Fruit fly (Drosophila melanogaster): ENCODE data around the gene AdipoR.
A peak's percentile ranks its signal among the peaks of the same experiment; 100 is the strongest.

Gene AdipoR

DNA sequence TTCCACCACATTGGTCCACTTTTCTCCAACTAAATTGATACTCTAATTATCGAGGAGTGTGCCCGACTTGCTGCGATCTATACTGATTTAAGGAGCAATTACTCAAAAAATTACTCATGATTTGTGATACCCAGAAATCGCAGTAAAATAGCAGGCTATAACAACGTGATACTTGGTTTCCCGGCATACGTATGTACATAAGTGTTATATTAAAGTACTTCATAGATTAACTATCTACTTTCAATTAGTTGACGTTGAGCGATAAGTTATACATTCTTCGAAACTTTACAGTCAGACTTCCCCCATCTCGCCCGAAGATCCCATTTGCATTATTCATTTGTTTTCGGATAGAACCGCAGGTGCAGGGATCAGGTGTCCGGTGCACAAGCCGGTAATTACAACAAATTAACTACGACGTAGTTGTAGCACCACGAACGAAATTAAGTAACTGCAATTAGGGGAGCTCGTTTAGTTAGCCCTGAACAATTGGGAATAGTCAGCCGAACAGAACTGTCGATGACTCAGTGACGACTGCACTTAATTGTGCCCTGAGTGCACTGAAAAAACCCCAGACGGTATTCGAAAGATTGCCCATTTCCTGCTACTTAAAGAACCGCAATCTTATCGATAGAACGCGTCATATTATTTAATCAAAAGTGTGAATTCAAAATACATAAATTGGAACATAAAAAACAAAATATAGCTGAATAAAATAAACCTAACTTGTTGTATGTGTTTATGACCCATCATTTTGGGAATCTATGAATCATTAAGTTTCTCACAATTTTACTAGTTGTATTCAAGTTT lies 21.9 kb downstream of the AdipoR start (continued):
- no peak for TF ChIP-seq sob (GFP tag; IDR thresholded peaks at IDR 0.05)
- no peak for TF ChIP-seq ac (GFP tag; optimal IDR thresholded peaks at IDR 0.05)
- no peak for TF ChIP-seq insv (GFP tag; optimal IDR thresholded peaks at IDR 0.05)
- TF ChIP-seq CG10321 (GFP tag; IDR thresholded peaks at IDR 0.05), result no peak
- TF ChIP-seq zfh2 (GFP tag; optimal IDR thresholded peaks at IDR 0.05), result no peak
- no peak for TF ChIP-seq ap (GFP tag; IDR thresholded peaks at IDR 0.05)
- no peak for TF ChIP-seq CG7372 (GFP tag; IDR thresholded peaks at IDR 0.05)
- no peak for TF ChIP-seq al (GFP tag; IDR thresholded peaks at IDR 0.05)
- TF ChIP-seq gcm (GFP tag; optimal IDR thresholded peaks at IDR 0.05), result no peak
- no peak for TF ChIP-seq CG15601 (tag; optimal IDR thresholded peaks at IDR 0.05)
- no peak for TF ChIP-seq Stat92E (GFP tag; optimal IDR thresholded peaks at IDR 0.05)
- no peak for TF ChIP-seq CG18011 (GFP tag; optimal IDR thresholded peaks at IDR 0.05)
- TF ChIP-seq so (GFP tag; IDR thresholded peaks at IDR 0.05), result no peak
- TF ChIP-seq jumu (GFP tag; optimal IDR thresholded peaks at IDR 0.05), result no peak
- peak; percentile 11 for TF ChIP-seq CG6854 (GFP tag; optimal IDR thresholded peaks at IDR 0.05)
- peak; percentile 16; the same call in 1 of the 2 replicates for TF ChIP-seq sisA (GFP tag; IDR thresholded peaks at IDR 0.05)
- no peak for TF ChIP-seq CG1792 (GFP tag; optimal IDR thresholded peaks at IDR 0.05)
- no peak for TF ChIP-seq tin (GFP tag; optimal IDR thresholded peaks at IDR 0.05)
- no peak for TF ChIP-seq wek (GFP tag; optimal IDR thresholded peaks at IDR 0.05)
- no peak for TF ChIP-seq z (GFP tag; IDR thresholded peaks at IDR 0.05)
- TF ChIP-seq ato (GFP tag; IDR thresholded peaks at IDR 0.05; ENCODE audit: partially characterized antibody), result no peak
- no peak for TF ChIP-seq fru (optimal IDR thresholded peaks at IDR 0.05)
- TF ChIP-seq Sox102F (GFP tag; optimal IDR thresholded peaks at IDR 0.05), result no peak
- TF ChIP-seq fu2 (GFP tag; optimal IDR thresholded peaks at IDR 0.05), result no peak
- TF ChIP-seq dpn (GFP tag; optimal IDR thresholded peaks at IDR 0.05), result no peak
- no peak for TF ChIP-seq danr (GFP tag; IDR thresholded peaks at IDR 0.05)
- no peak for TF ChIP-seq nmo (GFP tag; optimal IDR thresholded peaks at IDR 0.05)
- no peak for TF ChIP-seq CG11456 (GFP tag; IDR thresholded peaks at IDR 0.05)
- TF ChIP-seq Hey (tag; optimal IDR thresholded peaks at IDR 0.05), result peak; percentile 56
- no peak for TF ChIP-seq HmgZ (tag; optimal IDR thresholded peaks at IDR 0.05)
- peak in 1 of 2 experiments; percentile 25 for TF ChIP-seq bsh (GFP tag; optimal IDR thresholded peaks at IDR 0.05)
- TF ChIP-seq Hr78 (GFP tag; optimal IDR thresholded peaks at IDR 0.05), result no peak
- 0 out of 4 replicates have a peak, but pooled peaks have one; percentile 15 for TF ChIP-seq chinmo (GFP tag; IDR thresholded peaks at IDR 0.05; ENCODE audit: partially characterized antibody)
- TF ChIP-seq CG17829 (tag; optimal IDR thresholded peaks at IDR 0.05), result no peak
- no peak for TF ChIP-seq kah (GFP tag; optimal IDR thresholded peaks at IDR 0.05)
- TF ChIP-seq onecut (GFP tag; IDR thresholded peaks at IDR 0.05), result no peak

DNA sequence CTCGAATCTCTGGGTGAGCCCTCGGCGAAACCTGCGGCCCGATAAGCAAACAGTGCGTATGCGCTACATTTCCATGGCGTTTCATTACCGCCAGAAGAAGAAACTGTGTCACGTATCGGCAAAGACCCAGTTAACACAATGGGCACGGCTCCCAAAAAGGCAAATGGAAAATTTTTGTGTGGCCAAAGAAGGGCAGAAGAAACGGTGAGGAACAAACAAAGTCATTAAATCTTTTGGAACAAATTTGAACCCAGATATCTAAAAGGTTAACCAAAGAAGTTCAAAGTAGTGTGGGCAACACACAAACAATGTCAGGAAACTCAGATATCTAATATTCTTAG lies 22.6 kb downstream of the AdipoR start:
- no peak for TF ChIP-seq cg (GFP tag; optimal IDR thresholded peaks at IDR 0.05)
- no peak for TF ChIP-seq Gsc (GFP tag; IDR thresholded peaks at IDR 0.05)
- TF ChIP-seq CG9932 (GFP tag; IDR thresholded peaks at IDR 0.05), result 0 out of 2 replicates have a peak, but pooled peaks have one; percentile 3
- TF ChIP-seq ase (GFP tag; IDR thresholded peaks at IDR 0.05), result 0 out of 3 replicates have a peak, but pooled peaks have one; percentile 25
- TF ChIP-seq chinmo (GFP tag; IDR thresholded peaks at IDR 0.05; ENCODE audit: partially characterized antibody), result 0 out of 4 replicates have a peak, but pooled peaks have one; percentile 7
- 0 out of 2 replicates have a peak, but pooled peaks have one; percentile 9 for TF ChIP-seq CG32772 (GFP tag; IDR thresholded peaks at IDR 0.05)
- TF ChIP-seq Hr78 (GFP tag; optimal IDR thresholded peaks at IDR 0.05), result peak in 1 of 2 experiments; percentile 84
- peak; percentile 18; the same call in 1 of the 3 replicates for TF ChIP-seq ci (GFP tag; IDR thresholded peaks at IDR 0.05)
- TF ChIP-seq CG14014 (GFP tag; IDR thresholded peaks at IDR 0.05), result 0 out of 2 replicates have a peak, but pooled peaks have one; percentile 5
- TF ChIP-seq pita (GFP tag; optimal IDR thresholded peaks at IDR 0.05), result no peak
- no peak for TF ChIP-seq Poxn (GFP tag; IDR thresholded peaks at IDR 0.05)
- TF ChIP-seq Rfx (GFP tag; IDR thresholded peaks at IDR 0.05), result peak; percentile 27; the same call in 1 of the 2 replicates
